Worm (Caenorhabditis elegans) whole organism, L1 larva: ENCODE results near the gene F29A7.4.
A peak's percentile ranks its signal among the peaks of the same experiment; 100 is the strongest.

ENCODE experiments used
- C04F5.9 ChIP-seq: sonication (generic microtip); optimal IDR thresholded peaks from 2 replicates; lab custom pipeline; 2016; ENCODE audit warnings: missing genetic modification characterization, missing compliant biosample characterization
- C16A3.4 ChIP-seq: fragments of 150-350 bp; optimal IDR thresholded peaks from 2 replicates; lab custom pipeline; 2014; ENCODE audit warnings: missing biosample characterization, missing genetic modification characterization
- F16B12.6 ChIP-seq: fragments of 150-350 bp; optimal IDR thresholded peaks from 2 replicates; lab custom pipeline; 2014; ENCODE audit warnings: missing biosample characterization, missing genetic modification characterization
- alr-1 ChIP-seq: fragments of 200-800 bp; sonication (Bioruptor generic); optimal IDR thresholded peaks from 2 replicates; lab custom pipeline; 2018; ENCODE audit warnings: borderline replicate concordance, mild to moderate bottlenecking, missing genetic modification characterization, missing compliant biosample characterization
- aly-2 ChIP-seq: fragments of 150-350 bp; optimal IDR thresholded peaks from 2 replicates; lab custom pipeline; 2014; ENCODE audit warnings: missing biosample characterization, missing genetic modification characterization
- ama-1 ChIP-seq: fragments of 150-350 bp; optimal IDR thresholded peaks from 2 replicates; lab custom pipeline; 2014
- ceh-8 ChIP-seq: fragments of 200-800 bp; sonication (Bioruptor generic); optimal IDR thresholded peaks from 2 replicates; lab custom pipeline; 2018; ENCODE audit warnings: mild to moderate bottlenecking, missing genetic modification characterization, moderate library complexity, missing compliant biosample characterization
- ceh-82 ChIP-seq, 3 experiments: fragments of 150-350 bp in 1 of 3; sonication (generic microtip) in 2 of 3; optimal IDR thresholded peaks; 2 replicates each; lab custom pipeline; 2014 to 2017; ENCODE audit warnings: missing biosample characterization in 3 of 3, missing genetic modification characterization in 3 of 3
- ceh-88 ChIP-seq: fragments of 200-800 bp; sonication (Bioruptor generic); IDR thresholded peaks from 2 replicates; pipeline ENCODE4 v1.3.6; 2022; ENCODE audit warnings: missing genetic modification characterization, missing compliant biosample characterization
- ceh-90 ChIP-seq: sonication (generic microtip); optimal IDR thresholded peaks from 2 replicates; lab custom pipeline; 2016; ENCODE audit warnings: missing genetic modification characterization, missing compliant biosample characterization
- ces-1 ChIP-seq: fragments of 150-350 bp; optimal IDR thresholded peaks from 2 replicates; lab custom pipeline; 2014; ENCODE audit warnings: missing biosample characterization, missing genetic modification reagents, missing genetic modification characterization
- dsc-1 ChIP-seq: sonication (generic microtip); optimal IDR thresholded peaks from 2 replicates; lab custom pipeline; 2016; ENCODE audit warnings: mild to moderate bottlenecking, missing genetic modification characterization, missing compliant biosample characterization
- efl-1 ChIP-seq, 4 experiments: fragments of 150-350 bp; optimal IDR thresholded peaks in 3 of 4; peaks in 1 of 4; 1 replicate in 1 of 4; 2 replicates in 3 of 4; lab custom pipeline; 2014; ENCODE audit warnings: missing biosample characterization in 2 of 4, missing genetic modification characterization in 2 of 4, missing genetic modification reagents in 2 of 4
- egl-13 ChIP-seq: sonication (generic microtip); optimal IDR thresholded peaks from 2 replicates; lab custom pipeline; 2016; ENCODE audit warnings: missing genotype, missing genetic modification reagents, missing genetic modification characterization, missing compliant biosample characterization
- elt-2 ChIP-seq: sonication (generic microtip); optimal IDR thresholded peaks from 2 replicates; lab custom pipeline; 2016; ENCODE audit warnings: missing genetic modification characterization, mild to moderate bottlenecking, inconsistent platforms, missing compliant biosample characterization, missing genetic modification reagents
- elt-3 ChIP-seq, 6 experiments: fragments of 150-350 bp in 1 of 6; sonication (generic microtip); optimal IDR thresholded peaks; 2 replicates each; lab custom pipeline; 2017 to 2018; ENCODE audit warnings: missing biosample characterization in 6 of 6, missing genetic modification characterization in 6 of 6, inconsistent platforms in 1 of 6
- fkh-10 ChIP-seq: sonication (generic microtip); optimal IDR thresholded peaks from 2 replicates; lab custom pipeline; 2017; ENCODE audit warnings: missing biosample characterization, missing genetic modification reagents, missing genetic modification characterization
- fkh-4 ChIP-seq: sonication (generic microtip); optimal IDR thresholded peaks from 2 replicates; lab custom pipeline; 2016; ENCODE audit warnings: missing compliant biosample characterization, missing genetic modification characterization, borderline replicate concordance
- fkh-8 ChIP-seq: sonication (generic microtip); optimal IDR thresholded peaks from 2 replicates; lab custom pipeline; 2016; ENCODE audit warnings: mild to moderate bottlenecking, missing genetic modification characterization, missing compliant biosample characterization
- hpl-2 ChIP-seq: fragments of 150-350 bp; optimal IDR thresholded peaks from 2 replicates; lab custom pipeline; 2014; ENCODE audit warnings: missing biosample characterization, missing genetic modification reagents, missing genetic modification characterization
- irx-1 ChIP-seq: sonication (generic microtip); optimal IDR thresholded peaks from 2 replicates; lab custom pipeline; 2016; ENCODE audit warnings: missing genetic modification characterization, missing compliant biosample characterization
- isw-1 ChIP-seq: fragments of 200-800 bp; sonication (Bioruptor generic); IDR thresholded peaks from 2 replicates; pipeline ENCODE4 v1.3.6; 2022; ENCODE audit warnings: missing genetic modification characterization, missing compliant biosample characterization
- jun-1 ChIP-seq: fragments of 150-350 bp; optimal IDR thresholded peaks from 2 replicates; lab custom pipeline; 2014; ENCODE audit warnings: missing biosample characterization, missing genetic modification reagents, missing genetic modification characterization
- lin-13 ChIP-seq: fragments of 150-350 bp; optimal IDR thresholded peaks from 2 replicates; lab custom pipeline; 2014; ENCODE audit warnings: missing biosample characterization, missing genetic modification reagents, missing genetic modification characterization
- lin-14 ChIP-seq: fragments of 200-800 bp; sonication (Bioruptor generic); optimal IDR thresholded peaks from 2 replicates; lab custom pipeline; 2018; ENCODE audit warnings: mild to moderate bottlenecking, missing genetic modification characterization, moderate library complexity, missing compliant biosample characterization
- lin-15B ChIP-seq: fragments of 150-350 bp; sonication (generic microtip); optimal IDR thresholded peaks from 3 replicates; lab custom pipeline; 2014; ENCODE audit warnings: missing biosample characterization, missing genetic modification characterization
- lin-35 ChIP-seq, 2 experiments: fragments of 150-350 bp; optimal IDR thresholded peaks; 2 replicates each; lab custom pipeline; 2014; ENCODE audit warnings: missing biosample characterization in 2 of 2, missing genetic modification characterization in 2 of 2, missing genetic modification reagents in 2 of 2
- lin-39 ChIP-seq: fragments of 150-350 bp; optimal IDR thresholded peaks from 2 replicates; lab custom pipeline; 2014; ENCODE audit warnings: missing biosample characterization, missing genetic modification reagents, missing genetic modification characterization
- lsy-2 ChIP-seq, 2 experiments: fragments of 150-350 bp; optimal IDR thresholded peaks; 2 replicates each; lab custom pipeline; 2014; ENCODE audit warnings: missing biosample characterization in 2 of 2, missing genetic modification characterization in 2 of 2
- mab-9 ChIP-seq: fragments of 200-800 bp; sonication (Bioruptor generic); IDR thresholded peaks from 2 replicates; pipeline ENCODE4 v1.3.6; 2022; ENCODE audit warnings: missing genetic modification reagents, missing genetic modification characterization, missing compliant biosample characterization
- mdl-1 ChIP-seq, 2 experiments: fragments of 150-350 bp; optimal IDR thresholded peaks; 2 replicates each; lab custom pipeline; 2014 to 2017; ENCODE audit warnings: missing biosample characterization in 2 of 2, missing genetic modification characterization in 2 of 2, inconsistent platforms in 1 of 2
- mef-2 ChIP-seq: fragments of 150-350 bp; optimal IDR thresholded peaks from 2 replicates; lab custom pipeline; 2014; ENCODE audit warnings: missing biosample characterization, missing genetic modification characterization
- nhr-19 ChIP-seq: fragments of 200-800 bp; sonication (Bioruptor generic); conservative IDR thresholded peaks from 2 replicates; pipeline ENCODE4 v1.3.6; 2022; ENCODE audit warnings: missing genetic modification characterization, missing compliant biosample characterization
- nhr-47 ChIP-seq: sonication (generic microtip); optimal IDR thresholded peaks from 2 replicates; lab custom pipeline; 2016; ENCODE audit warnings: mild to moderate bottlenecking, missing genetic modification characterization, moderate library complexity, missing compliant biosample characterization
- nhr-71 ChIP-seq: sonication (generic microtip); optimal IDR thresholded peaks from 2 replicates; lab custom pipeline; 2016; ENCODE audit warnings: mild to moderate bottlenecking, missing genetic modification characterization, moderate library complexity, missing compliant biosample characterization
- nhr-76 ChIP-seq: sonication (generic microtip); optimal IDR thresholded peaks from 2 replicates; lab custom pipeline; 2017; ENCODE audit warnings: missing biosample characterization, missing genetic modification characterization
- nhr-77 ChIP-seq: fragments of 150-350 bp; optimal IDR thresholded peaks from 2 replicates; lab custom pipeline; 2014; ENCODE audit warnings: missing biosample characterization, missing genetic modification characterization
- nhr-85 ChIP-seq: sonication (generic microtip); peaks from one replicate; lab custom pipeline; 2016; ENCODE audit warnings: missing genetic modification characterization, inconsistent platforms, missing compliant biosample characterization
- nhr-90 ChIP-seq: sonication (generic microtip); optimal IDR thresholded peaks from 2 replicates; lab custom pipeline; 2016; ENCODE audit warnings: mild to moderate bottlenecking, missing genetic modification characterization, missing compliant biosample characterization; ENCODE audit not compliant: poor library complexity
- pax-3 ChIP-seq: fragments of 200-800 bp; sonication (Bioruptor generic); optimal IDR thresholded peaks from 2 replicates; lab custom pipeline; 2018; ENCODE audit warnings: mild to moderate bottlenecking, missing genetic modification characterization, moderate library complexity, missing compliant biosample characterization
- pqm-1 ChIP-seq: sonication (generic microtip); optimal IDR thresholded peaks from 3 replicates; lab custom pipeline; 2017; ENCODE audit warnings: missing biosample characterization, missing genetic modification characterization
- rnt-1 ChIP-seq: sonication (generic microtip); optimal IDR thresholded peaks from 2 replicates; lab custom pipeline; 2016; ENCODE audit warnings: mild to moderate bottlenecking, missing genetic modification characterization, moderate library complexity, missing compliant biosample characterization
- snpc-4 ChIP-seq: fragments of 150-350 bp; optimal IDR thresholded peaks from 2 replicates; lab custom pipeline; 2014; ENCODE audit warnings: missing biosample characterization, missing genetic modification characterization
- sox-4 ChIP-seq: sonication (generic microtip); optimal IDR thresholded peaks from 2 replicates; lab custom pipeline; 2016; ENCODE audit warnings: missing genetic modification characterization, missing compliant biosample characterization
- sptf-1 ChIP-seq: fragments of 150-350 bp; optimal IDR thresholded peaks from 2 replicates; lab custom pipeline; 2014; ENCODE audit warnings: missing biosample characterization, missing genetic modification characterization
- sup-37 ChIP-seq: fragments of 200-800 bp; sonication (Bioruptor generic); optimal IDR thresholded peaks from 2 replicates; lab custom pipeline; 2018; ENCODE audit warnings: mild to moderate bottlenecking, missing genetic modification characterization, missing compliant biosample characterization
- swsn-7 ChIP-seq: sonication (generic microtip); optimal IDR thresholded peaks from 2 replicates; lab custom pipeline; 2016; ENCODE audit warnings: missing genetic modification characterization, missing compliant biosample characterization
- tbx-2 ChIP-seq: sonication (generic microtip); optimal IDR thresholded peaks from 2 replicates; lab custom pipeline; 2016; ENCODE audit warnings: missing genetic modification characterization, missing compliant biosample characterization
- tlp-1 ChIP-seq: fragments of 150-350 bp; optimal IDR thresholded peaks from 2 replicates; lab custom pipeline; 2014; ENCODE audit warnings: missing biosample characterization, missing genetic modification characterization
- unc-130 ChIP-seq: fragments of 150-350 bp; optimal IDR thresholded peaks from 2 replicates; lab custom pipeline; 2017; ENCODE audit warnings: missing biosample characterization, missing genetic modification characterization, inconsistent platforms
- unc-86 ChIP-seq: sonication (generic microtip); optimal IDR thresholded peaks from 2 replicates; lab custom pipeline; 2016; ENCODE audit warnings: missing genetic modification characterization, missing compliant biosample characterization
- unc-98 ChIP-seq: fragments of 200-800 bp; sonication (Bioruptor generic); IDR thresholded peaks from 2 replicates; pipeline ENCODE4 v1.3.6; 2022; ENCODE audit warnings: missing genetic modification characterization, missing compliant biosample characterization
- vab-15 ChIP-seq: sonication (generic microtip); optimal IDR thresholded peaks from 2 replicates; lab custom pipeline; 2017; ENCODE audit warnings: missing genotype, mild to moderate bottlenecking, missing genetic modification characterization, missing compliant biosample characterization

F29A7.4 gene

ce11 chrII:2752536-2752935 lies 2.7 kb downstream of the F29A7.4 start, which contains the start of gene F29A7.6:
Gene F29A7.6 (minus strand): TSS chrII:2752611.
- TF ChIP-seq nhr-76 (tag; lab: Kevin White, UChicago) (no peak), nhr-47 (tag; lab: Kevin White, UChicago) (peak; percentile 81), mdl-1 (tag; optimal IDR thresholded peaks at IDR 0.05; lab: Kevin White, UChicago) (peak in 1 of 2 experiments; percentile 2), irx-1 (tag; lab: Kevin White, UChicago) (peak; percentile 78), hpl-2 (GFP tag; lab: Kevin White, UChicago) (no peak), fkh-8 (tag; lab: Kevin White, UChicago) (peak; percentile 76), ceh-82 (tag; optimal IDR thresholded peaks at IDR 0.05; lab: Kevin White, UChicago) (peak; percentile 65 to 71 (median 66)), sptf-1 (tag; lab: Kevin White, UChicago) (no peak), unc-98 (GFP tag; lab: Robert Waterston, UW) (peak; percentile 68), snpc-4 (tag; lab: Kevin White, UChicago) (peak; percentile 64), alr-1 (tag; lab: Kevin White, UChicago) (no peak), fkh-4 (tag; lab: Kevin White, UChicago) (peak; percentile 81), ama-1 (no peak), nhr-77 (tag; lab: Kevin White, UChicago) (peak; percentile 3), nhr-85 (tag; lab: Kevin White, UChicago) (peak; percentile 67), elt-2 (tag; lab: Kevin White, UChicago) (peak; percentile 53), mab-9 (GFP tag; lab: Robert Waterston, UW) (0 out of 2 replicates have a peak, but pooled peaks have one; percentile 36), tbx-2 (peak; percentile 78), elt-3 (tag; optimal IDR thresholded peaks at IDR 0.05; lab: Kevin White, UChicago) (peak in 1 of 6 experiments; percentile 17), ceh-90 (tag; lab: Kevin White, UChicago) (peak; percentile 86), pqm-1 (no peak), nhr-90 (peak; percentile 79), F16B12.6 (tag; lab: Kevin White, UChicago) (peak; percentile 25), lin-14 (GFP tag; lab: Kevin White, UChicago) (peak; percentile 78), efl-1 (optimal IDR thresholded peaks at IDR 0.05; lab: Kevin White, UChicago) (peak; percentile 67 to 69), efl-1 (GFP tag; optimal IDR thresholded peaks at IDR 0.05 in 1 of 2; lab: Kevin White, UChicago) (peak; percentile 69 to 92), C04F5.9 (tag; lab: Kevin White, UChicago) (peak; percentile 20), ces-1 (no peak), unc-130 (tag; lab: Kevin White, UChicago) (peak; percentile 43), isw-1 (peak; percentile 50), nhr-19 (peak; percentile 65), jun-1 (peak; percentile 36), dsc-1 (tag; lab: Kevin White, UChicago) (peak; percentile 78), tlp-1 (no peak), ceh-8 (no peak), swsn-7 (tag; lab: Kevin White, UChicago) (peak; percentile 67), unc-86 (tag; lab: Kevin White, UChicago) (peak; percentile 41), rnt-1 (tag; lab: Kevin White, UChicago) (peak; percentile 95), lin-13 (peak; percentile 57), lin-35 (GFP tag; optimal IDR thresholded peaks at IDR 0.05; lab: Kevin White, UChicago) (peak; percentile 53 to 63), sup-37 (GFP tag; lab: Kevin White, UChicago) (no peak), C16A3.4 (peak; percentile 46), pax-3 (tag; lab: Kevin White, UChicago) (peak; percentile 69), egl-13 (tag; lab: Kevin White, UChicago) (peak; percentile 26), lin-39 (peak; percentile 2), ceh-88 (GFP tag; lab: Robert Waterston, UW) (no peak), sox-4 (tag; lab: Kevin White, UChicago) (peak; percentile 65), mef-2 (tag; lab: Kevin White, UChicago) (no peak), lsy-2 (tag; optimal IDR thresholded peaks at IDR 0.05; lab: Kevin White, UChicago) (peak in 1 of 2 experiments; percentile 69), nhr-71 (tag; lab: Kevin White, UChicago) (no peak), lin-15B (tag; lab: Kevin White, UChicago) (peak; percentile 60), vab-15 (tag; lab: Kevin White, UChicago) (no peak), aly-2 (tag; lab: Kevin White, UChicago) (no peak), fkh-10 (GFP tag; lab: Kevin White, UChicago) (no peak)
